Fruit fly (Drosophila melanogaster) whole organism, embryonic: ENCODE results near the gene CG1142.

ENCODE experiments used
- ATbp ChIP-seq: fragments of 200-800 bp; sonication (Bioruptor generic); optimal IDR thresholded peaks from 2 replicates; lab custom pipeline; 2017; ENCODE audit warnings: missing biosample characterization, mild to moderate bottlenecking, missing genetic modification characterization, missing genetic modification reagents
- CG11504 ChIP-seq: fragments of 200-800 bp; sonication (Bioruptor generic); optimal IDR thresholded peaks from 3 replicates; lab custom pipeline; 2019; ENCODE audit warnings: missing biosample characterization, mild to moderate bottlenecking, missing genetic modification characterization, moderate library complexity
- CG1233 ChIP-seq: fragments of 200-800 bp; sonication (Bioruptor generic); optimal IDR thresholded peaks from 4 replicates; lab custom pipeline; 2018; ENCODE audit warnings: missing biosample characterization, mild to moderate bottlenecking, missing genetic modification characterization
- CG13287 ChIP-seq: fragments of 200-800 bp; sonication (Bioruptor generic); IDR thresholded peaks from 2 replicates; pipeline ENCODE4 v1.3.6; 2022; ENCODE audit warnings: missing biosample characterization, missing genetic modification characterization; ENCODE audit not compliant: partially characterized antibody
- CG14965 ChIP-seq: fragments of 200-800 bp; sonication (Bioruptor generic); optimal IDR thresholded peaks from 2 replicates; lab custom pipeline; 2016; ENCODE audit warnings: missing biosample characterization, missing genetic modification characterization, borderline replicate concordance
- CG15073 ChIP-seq: fragments of 200-800 bp; sonication (Bioruptor generic); optimal IDR thresholded peaks from 2 replicates; lab custom pipeline; 2016; ENCODE audit warnings: missing biosample characterization, missing genetic modification characterization
- CG15514 ChIP-seq: fragments of 200-800 bp; sonication (Bioruptor generic); optimal IDR thresholded peaks from 3 replicates; lab custom pipeline; 2017; ENCODE audit warnings: missing biosample characterization, missing genetic modification characterization, mild to moderate bottlenecking, moderate library complexity, missing genetic modification reagents
- CG17568 ChIP-seq: fragments of 200-800 bp; sonication (Bioruptor generic); optimal IDR thresholded peaks from 2 replicates; lab custom pipeline; 2018; ENCODE audit warnings: missing biosample characterization, mild to moderate bottlenecking, missing genetic modification characterization, moderate library complexity
- CG17912 ChIP-seq: fragments of 200-800 bp; sonication (Bioruptor generic); optimal IDR thresholded peaks from 2 replicates; lab custom pipeline; 2018; ENCODE audit warnings: missing biosample characterization, mild to moderate bottlenecking, missing genetic modification characterization
- CG18011 ChIP-seq: fragments of 200-800 bp; sonication (Bioruptor generic); optimal IDR thresholded peaks from 2 replicates; lab custom pipeline; 2017; ENCODE audit warnings: missing biosample characterization, missing genetic modification characterization, mild to moderate bottlenecking, moderate library complexity, missing genotype
- CG1832 ChIP-seq: fragments of 200-800 bp; sonication (Bioruptor generic); optimal IDR thresholded peaks from 2 replicates; lab custom pipeline; 2017; ENCODE audit warnings: missing biosample characterization, mild to moderate bottlenecking, missing genetic modification characterization, inconsistent platforms
- CG18619 ChIP-seq: fragments of 200-800 bp; sonication (Bioruptor generic); optimal IDR thresholded peaks from 3 replicates; lab custom pipeline; 2017; ENCODE audit warnings: missing biosample characterization, mild to moderate bottlenecking, missing genetic modification characterization
- CG18764 ChIP-seq: fragments of 200-800 bp; sonication (Bioruptor generic); optimal IDR thresholded peaks from 3 replicates; lab custom pipeline; 2016; ENCODE audit warnings: missing biosample characterization, missing genetic modification characterization
- CG2129 ChIP-seq: fragments of 200-800 bp; sonication (Bioruptor generic); IDR thresholded peaks from 2 replicates; pipeline ENCODE4 v1.3.6; 2022; ENCODE audit warnings: missing biosample characterization, missing genetic modification characterization; ENCODE audit not compliant: partially characterized antibody
- CG3065 ChIP-seq: fragments of 200-800 bp; sonication (Bioruptor generic); optimal IDR thresholded peaks from 2 replicates; lab custom pipeline; 2016; ENCODE audit warnings: missing biosample characterization, missing genetic modification characterization
- CG31224 ChIP-seq: fragments of 200-800 bp; sonication (Bioruptor generic); IDR thresholded peaks from 2 replicates; pipeline ENCODE4 v1.3.6; 2022; ENCODE audit warnings: missing biosample characterization, missing genetic modification characterization
- CG3726 ChIP-seq: fragments of 200-800 bp; sonication (Bioruptor generic); IDR thresholded peaks from 3 replicates; pipeline ENCODE4, ENCODE4 v1.3.6; 2022; ENCODE audit warnings: missing biosample characterization, missing genetic modification characterization
- CG43689 ChIP-seq: fragments of 200-800 bp; sonication (Bioruptor generic); IDR thresholded peaks from 2 replicates; pipeline ENCODE4 v1.3.6; 2022; ENCODE audit warnings: missing biosample characterization, missing genetic modification characterization
- CG4404 ChIP-seq: fragments of 200-800 bp; sonication (Bioruptor generic); IDR thresholded peaks from 2 replicates; pipeline ENCODE4 v1.3.6; 2022; ENCODE audit warnings: missing biosample characterization, missing genetic modification characterization
- CG5245 ChIP-seq: fragments of 200-800 bp; sonication (Bioruptor generic); optimal IDR thresholded peaks from 3 replicates; lab custom pipeline; 2016; ENCODE audit warnings: missing biosample characterization, missing genetic modification characterization
- CG6272 ChIP-seq: fragments of 200-800 bp; sonication (Bioruptor generic); IDR thresholded peaks from 2 replicates; pipeline ENCODE4 v1.3.6; 2022; ENCODE audit warnings: missing biosample characterization, missing genetic modification characterization
- CG6683 ChIP-seq: fragments of 200-800 bp; sonication (Bioruptor generic); optimal IDR thresholded peaks from 2 replicates; lab custom pipeline; 2017; ENCODE audit warnings: missing biosample characterization, mild to moderate bottlenecking, missing genetic modification characterization, missing genetic modification reagents
- CoRest ChIP-seq: fragments of 200-800 bp; sonication (Bioruptor generic); optimal IDR thresholded peaks from 3 replicates; lab custom pipeline; 2018; ENCODE audit warnings: missing biosample characterization, mild to moderate bottlenecking, missing genetic modification characterization, moderate library complexity
- Dek ChIP-seq: fragments of 200-800 bp; sonication (Bioruptor generic); optimal IDR thresholded peaks from 3 replicates; lab custom pipeline; 2019; ENCODE audit warnings: missing biosample characterization, mild to moderate bottlenecking, missing genetic modification characterization, moderate library complexity
- E2f2 ChIP-seq: fragments of 200-800 bp; sonication (Bioruptor generic); IDR thresholded peaks from 2 replicates; pipeline ENCODE4 v1.3.6; 2022; ENCODE audit warnings: missing biosample characterization, missing genetic modification characterization
- Fer3 ChIP-seq: fragments of 200-800 bp; sonication (Bioruptor generic); optimal IDR thresholded peaks from 2 replicates; lab custom pipeline; 2018; ENCODE audit warnings: missing biosample characterization, mild to moderate bottlenecking, missing genetic modification characterization, moderate library complexity
- HLH54F ChIP-seq: fragments of 200-800 bp; sonication (Bioruptor generic); optimal IDR thresholded peaks from 3 replicates; lab custom pipeline; 2016; ENCODE audit warnings: missing biosample characterization, missing genetic modification characterization
- Hsf ChIP-seq: fragments of 200-800 bp; sonication (Bioruptor generic); optimal IDR thresholded peaks from 3 replicates; lab custom pipeline; 2016; ENCODE audit warnings: missing biosample characterization, missing genetic modification characterization
- Taf1 ChIP-seq: fragments of 200-800 bp; sonication (Bioruptor generic); IDR thresholded peaks from 2 replicates; pipeline ENCODE4 v1.3.6; 2022; ENCODE audit warnings: missing biosample characterization, missing genetic modification characterization
- Usf ChIP-seq: fragments of 200-800 bp; sonication (Bioruptor generic); optimal IDR thresholded peaks from 2 replicates; lab custom pipeline; 2017; ENCODE audit warnings: missing genotype, missing biosample characterization, missing genetic modification characterization
- bcd ChIP-seq: fragments of 200-800 bp; sonication (Bioruptor generic); optimal IDR thresholded peaks from 2 replicates; lab custom pipeline; 2017; ENCODE audit warnings: missing biosample characterization, mild to moderate bottlenecking, missing genetic modification characterization
- bowl ChIP-seq: fragments of 200-800 bp; sonication (Bioruptor generic); IDR thresholded peaks from 2 replicates; pipeline ENCODE4 v1.3.6; 2022; ENCODE audit warnings: missing biosample characterization, missing genetic modification characterization
- chif ChIP-seq, 2 experiments: fragments of 200-800 bp; sonication (Bioruptor generic); optimal IDR thresholded peaks; 3 replicates each; lab custom pipeline; 2016; ENCODE audit warnings: missing biosample characterization in 2 of 2, missing genetic modification characterization in 2 of 2
- da ChIP-seq: fragments of 200-800 bp; sonication (Bioruptor generic); optimal IDR thresholded peaks from 2 replicates; lab custom pipeline; 2016; ENCODE audit warnings: missing biosample characterization, missing genetic modification characterization
- dati ChIP-seq: fragments of 200-800 bp; sonication (Bioruptor generic); IDR thresholded peaks from 2 replicates; pipeline ENCODE4 v1.3.6; 2022; ENCODE audit warnings: missing biosample characterization, missing genetic modification characterization
- eyg ChIP-seq: fragments of 200-800 bp; sonication (Bioruptor generic); optimal IDR thresholded peaks from 3 replicates; lab custom pipeline; 2016; ENCODE audit warnings: missing biosample characterization, missing genetic modification characterization
- gcm2 ChIP-seq: fragments of 200-800 bp; sonication (Bioruptor generic); optimal IDR thresholded peaks from 2 replicates; lab custom pipeline; 2016; ENCODE audit warnings: missing biosample characterization, missing genetic modification characterization
- kah ChIP-seq: fragments of 200-800 bp; sonication (Bioruptor generic); optimal IDR thresholded peaks from 2 replicates; lab custom pipeline; 2018; ENCODE audit warnings: missing biosample characterization, mild to moderate bottlenecking, missing genetic modification characterization
- kni ChIP-seq: fragments of 200-800 bp; sonication (Bioruptor generic); optimal IDR thresholded peaks from 3 replicates; lab custom pipeline; 2017; ENCODE audit warnings: mild to moderate bottlenecking, missing biosample characterization, missing genetic modification reagents, missing genetic modification characterization
- nom ChIP-seq: fragments of 200-800 bp; sonication (Bioruptor generic); optimal IDR thresholded peaks from 2 replicates; lab custom pipeline; 2017; ENCODE audit warnings: missing biosample characterization, missing genetic modification characterization, mild to moderate bottlenecking, moderate library complexity, missing genetic modification reagents
- odd ChIP-seq: fragments of 200-800 bp; sonication (Bioruptor generic); optimal IDR thresholded peaks from 2 replicates; lab custom pipeline; 2017; ENCODE audit warnings: missing biosample characterization, mild to moderate bottlenecking, missing genetic modification characterization
- org-1 ChIP-seq: fragments of 200-800 bp; sonication (Bioruptor generic); optimal IDR thresholded peaks from 2 replicates; lab custom pipeline; 2017; ENCODE audit warnings: missing biosample characterization, missing genetic modification characterization
- pzg ChIP-seq: fragments of 200-800 bp; sonication (Bioruptor generic); optimal IDR thresholded peaks from 3 replicates; lab custom pipeline; 2018; ENCODE audit warnings: missing biosample characterization, mild to moderate bottlenecking, missing genetic modification characterization, moderate library complexity
- repo ChIP-seq: fragments of 200-800 bp; sonication (Bioruptor generic); optimal IDR thresholded peaks from 2 replicates; lab custom pipeline; 2016; ENCODE audit warnings: missing biosample characterization, missing genetic modification characterization
- rib ChIP-seq: fragments of 200-800 bp; sonication (Bioruptor generic); IDR thresholded peaks from 2 replicates; pipeline ENCODE4 v1.3.6; 2022; ENCODE audit warnings: missing biosample characterization, missing genetic modification characterization
- salm ChIP-seq: fragments of 200-800 bp; sonication (Bioruptor generic); optimal IDR thresholded peaks from 2 replicates; lab custom pipeline; 2018; ENCODE audit warnings: missing biosample characterization, mild to moderate bottlenecking, missing genetic modification characterization
- stwl ChIP-seq: fragments of 200-800 bp; sonication (Bioruptor generic); optimal IDR thresholded peaks from 3 replicates; lab custom pipeline; 2018; ENCODE audit warnings: missing biosample characterization, mild to moderate bottlenecking, missing genetic modification characterization, moderate library complexity
- tin ChIP-seq: fragments of 200-800 bp; sonication (Bioruptor generic); optimal IDR thresholded peaks from 3 replicates; lab custom pipeline; 2016; ENCODE audit warnings: missing biosample characterization, missing genetic modification characterization
- z ChIP-seq: fragments of 200-800 bp; sonication (Bioruptor generic); IDR thresholded peaks from 3 replicates; pipeline ENCODE4 v1.3.6; 2022; ENCODE audit warnings: missing biosample characterization, missing genetic modification characterization

CG1142 gene

dm6 chr3R:7506314-7506988, 32.9 kb upstream of the CG1142 start (continued):
- TF ChIP-seq HLH54F (GFP tag; lab: Kevin White, UChicago) (peak; percentile 91), CG1832 (GFP tag; lab: Kevin White, UChicago) (no peak), CG4404 (GFP tag; lab: Robert Waterston, UW) (peak; percentile 53), CG17912 (no peak), Taf1 (GFP tag; lab: Robert Waterston, UW) (peak; percentile 84), salm (tag; lab: Kevin White, UChicago) (no peak), da (GFP tag; lab: Kevin White, UChicago) (no peak), nom (GFP tag; lab: Kevin White, UChicago) (no peak), CG14965 (GFP tag; lab: Kevin White, UChicago) (peak; percentile 14), bowl (GFP tag; lab: Robert Waterston, UW) (0 out of 2 replicates have a peak, but pooled peaks have one; percentile 49), CG18764 (GFP tag; lab: Kevin White, UChicago) (peak; percentile 16), CG13287 (no peak), CG43689 (peak; percentile 66), gcm2 (GFP tag; lab: Kevin White, UChicago) (peak; percentile 39), CG6683 (GFP tag; lab: Kevin White, UChicago) (peak; percentile 63), CG11504 (tag; lab: Kevin White, UChicago) (peak; percentile 79), CG18619 (GFP tag; lab: Kevin White, UChicago) (peak; percentile 80), bcd (GFP tag; lab: Kevin White, UChicago) (peak; percentile 84), z (GFP tag; lab: Robert Waterston, UW) (no peak), Hsf (GFP tag; lab: Kevin White, UChicago) (peak; percentile 86), CG15514 (GFP tag; lab: Kevin White, UChicago) (peak; percentile 86), CG5245 (GFP tag; lab: Kevin White, UChicago) (peak; percentile 49), pzg (GFP tag; lab: Kevin White, UChicago) (peak; percentile 14), CG15073 (no peak), CG3726 (GFP tag; lab: Robert Waterston, UW) (peak; percentile 64; the same call in 1 of the 3 replicates), E2f2 (GFP tag; lab: Robert Waterston, UW) (peak; percentile 60), Usf (peak; percentile 66), odd (peak; percentile 55), CoRest (tag; lab: Kevin White, UChicago) (peak; percentile 86), CG17568 (GFP tag; lab: Kevin White, UChicago) (peak; percentile 57), org-1 (peak; percentile 73), CG3065 (GFP tag; lab: Kevin White, UChicago) (no peak), CG1233 (GFP tag; lab: Kevin White, UChicago) (peak; percentile 79), stwl (tag; lab: Kevin White, UChicago) (no peak), eyg (GFP tag; lab: Kevin White, UChicago) (peak; percentile 86), CG6272 (peak; percentile 59), rib (GFP tag; lab: Robert Waterston, UW) (peak; percentile 91), kni (GFP tag; lab: Kevin White, UChicago) (no peak), kah (GFP tag; lab: Kevin White, UChicago) (no peak), chif (GFP tag; optimal IDR thresholded peaks at IDR 0.05; lab: Kevin White, UChicago) (peak in 1 of 2 experiments; percentile 84), Dek (tag; lab: Kevin White, UChicago) (peak; percentile 83), CG31224 (GFP tag; lab: Robert Waterston, UW) (peak; percentile 83), tin (GFP tag; lab: Kevin White, UChicago) (peak; percentile 52), repo (GFP tag; lab: Kevin White, UChicago) (peak; percentile 78), dati (GFP tag; lab: Robert Waterston, UW) (no peak), CG2129 (GFP tag; lab: Robert Waterston, UW) (no peak), Fer3 (tag; lab: Kevin White, UChicago) (peak; percentile 91), CG18011 (peak; percentile 74), ATbp (no peak)
